Worm (Caenorhabditis elegans): ENCODE results near the gene srsx-32.

The srsx-32 gene

ce11 chrV:6998303-6998884, 18.8 kb upstream of the srsx-32 start, which contains the start of gene nhr-42 (continued):
- TF ChIP-seq hif-1 (tag; optimal IDR thresholded peaks at IDR 0.05) (peak in 1 of 2 experiments; percentile 57), lin-13 (GFP tag; optimal IDR thresholded peaks at IDR 0.05) (no peak), pqm-1 (tag; optimal IDR thresholded peaks at IDR 0.05) (peak; percentile 22), lir-3 (tag; optimal IDR thresholded peaks at IDR 0.05) (no peak), T20F7.1 (GFP tag; optimal IDR thresholded peaks at IDR 0.05) (no peak), F37D6.2 (tag; optimal IDR thresholded peaks at IDR 0.05) (no peak), ama-1 (optimal IDR thresholded peaks at IDR 0.05) (no peak), D1046.2 (GFP tag; IDR thresholded peaks at IDR 0.05) (no peak), pha-4 (GFP tag; IDR thresholded peaks at IDR 0.05) (no peak), pha-4 (tag; optimal IDR thresholded peaks at IDR 0.05) (no peak), dpl-1 (GFP tag; optimal IDR thresholded peaks at IDR 0.05) (no peak), duxl-1 (tag; optimal IDR thresholded peaks at IDR 0.05; ENCODE audit: poor library complexity) (no peak), skn-1 (tag; optimal IDR thresholded peaks at IDR 0.05) (no peak), set-16 (GFP tag; IDR thresholded peaks at IDR 0.05) (no peak), saeg-2 (GFP tag; IDR thresholded peaks at IDR 0.05) (no peak), Y75B8A.6 (GFP tag; IDR thresholded peaks at IDR 0.05) (no peak), zfp-3 (GFP tag; conservative IDR thresholded peaks at IDR 0.05) (no peak), nhr-77 (tag; optimal IDR thresholded peaks at IDR 0.05) (no peak), nhr-237 (tag; optimal IDR thresholded peaks at IDR 0.05) (no peak), ces-1 (GFP tag; optimal IDR thresholded peaks at IDR 0.05) (no peak), unc-39 (tag; optimal IDR thresholded peaks at IDR 0.05) (no peak), nhr-111 (GFP tag; optimal IDR thresholded peaks at IDR 0.05) (no peak), ctbp-1 (GFP tag; IDR thresholded peaks at IDR 0.05) (no peak), unc-130 (GFP tag; optimal IDR thresholded peaks at IDR 0.05) (no peak), nhr-25 (tag; optimal IDR thresholded peaks at IDR 0.05; ENCODE audit: borderline replicate concordance, insufficient read depth) (no peak), unc-62 (GFP tag; optimal IDR thresholded peaks at IDR 0.05 in 1 of 2) (no peak), unc-62 (tag; optimal IDR thresholded peaks at IDR 0.05) (no peak), lsy-2 (tag; optimal IDR thresholded peaks at IDR 0.05) (peak in 1 of 2 experiments; percentile 20), ztf-11 (tag; optimal IDR thresholded peaks at IDR 0.05) (no peak), snpc-1.2 (GFP tag; IDR thresholded peaks at IDR 0.05) (no peak), F49E8.2 (tag; optimal IDR thresholded peaks at IDR 0.05; ENCODE audit: borderline replicate concordance) (no peak), dve-1 (tag; optimal IDR thresholded peaks at IDR 0.05; ENCODE audit: insufficient read depth) (peak; percentile 19), mxl-2 (GFP tag; conservative IDR thresholded peaks at IDR 0.05) (no peak), dmd-9 (GFP tag; IDR thresholded peaks at IDR 0.05) (no peak), fos-1 (tag; optimal IDR thresholded peaks at IDR 0.05) (no peak), ZK337.2 (GFP tag; IDR thresholded peaks at IDR 0.05) (no peak), hlh-30 (tag; optimal IDR thresholded peaks at IDR 0.05; ENCODE audit: insufficient read depth) (peak; percentile 39), nhr-42 (GFP tag; IDR thresholded peaks at IDR 0.05) (no peak), nhr-102 (tag; optimal IDR thresholded peaks at IDR 0.05) (no peak), spr-3 (GFP tag; optimal IDR thresholded peaks at IDR 0.05) (no peak), mdt-29 (GFP tag; IDR thresholded peaks at IDR 0.05) (no peak), mxl-3 (GFP tag; optimal IDR thresholded peaks at IDR 0.05) (peak; percentile 38), Y5F2A.4 (GFP tag; optimal IDR thresholded peaks at IDR 0.05) (no peak), cey-2 (tag; optimal IDR thresholded peaks at IDR 0.05; ENCODE audit: borderline replicate concordance, insufficient read depth) (no peak), ZK546.5 (tag; optimal IDR thresholded peaks at IDR 0.05) (no peak), daf-16 (GFP tag; optimal IDR thresholded peaks at IDR 0.05) (no peak), daf-16 (tag; optimal IDR thresholded peaks at IDR 0.05) (peak; percentile 51), ceh-28 (tag; optimal IDR thresholded peaks at IDR 0.05) (no peak), lim-7 (GFP tag; IDR thresholded peaks at IDR 0.05) (no peak), egl-43 (GFP tag; IDR thresholded peaks at IDR 0.05) (no peak), daf-8 (GFP tag; IDR thresholded peaks at IDR 0.05) (no peak)
